Worm (Caenorhabditis elegans): Measurements from ENCODE around the gene T20D4.7.

DNA sequence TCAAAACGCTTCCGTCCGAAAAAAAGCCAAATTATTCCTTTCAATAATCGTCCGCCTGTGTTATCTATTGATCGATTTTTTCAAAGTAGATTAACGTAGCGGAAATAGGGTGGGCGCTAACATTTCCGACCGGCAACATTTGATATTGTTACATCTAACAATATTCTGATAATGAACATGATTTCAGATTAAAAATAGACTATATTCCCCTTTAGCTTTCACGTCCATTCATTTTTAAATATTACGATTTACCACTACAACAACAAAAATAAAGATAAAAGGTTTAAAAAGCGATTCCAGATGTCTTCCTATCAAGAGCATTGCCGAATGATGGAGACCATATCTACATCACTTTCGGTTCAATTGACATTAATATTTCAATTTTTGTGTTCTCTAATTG lies 17.4 kb downstream of the T20D4.7 start, which contains the start of gene srab-22:
- TF ChIP-seq ccch-3 (GFP tag; optimal IDR thresholded peaks at IDR 0.05) (no peak), nfya-1 (tag; optimal IDR thresholded peaks at IDR 0.05; ENCODE audit: borderline replicate concordance, insufficient read depth) (no peak), dox-1 (GFP tag; IDR thresholded peaks at IDR 0.05) (no peak), ceh-79 (tag; optimal IDR thresholded peaks at IDR 0.05) (no peak), F52B5.7 (tag; optimal IDR thresholded peaks at IDR 0.05) (no peak), xnd-1 (tag; optimal IDR thresholded peaks at IDR 0.05) (no peak), rcor-1 (GFP tag; IDR thresholded peaks at IDR 0.05) (no peak), ceh-91 (GFP tag; IDR thresholded peaks at IDR 0.05) (no peak)
